Fruit fly (Drosophila melanogaster): Measurements from ENCODE around the gene Dip-B.
A peak's percentile ranks its signal among the peaks of the same experiment; 100 is the strongest.

Dip-B gene

DNA sequence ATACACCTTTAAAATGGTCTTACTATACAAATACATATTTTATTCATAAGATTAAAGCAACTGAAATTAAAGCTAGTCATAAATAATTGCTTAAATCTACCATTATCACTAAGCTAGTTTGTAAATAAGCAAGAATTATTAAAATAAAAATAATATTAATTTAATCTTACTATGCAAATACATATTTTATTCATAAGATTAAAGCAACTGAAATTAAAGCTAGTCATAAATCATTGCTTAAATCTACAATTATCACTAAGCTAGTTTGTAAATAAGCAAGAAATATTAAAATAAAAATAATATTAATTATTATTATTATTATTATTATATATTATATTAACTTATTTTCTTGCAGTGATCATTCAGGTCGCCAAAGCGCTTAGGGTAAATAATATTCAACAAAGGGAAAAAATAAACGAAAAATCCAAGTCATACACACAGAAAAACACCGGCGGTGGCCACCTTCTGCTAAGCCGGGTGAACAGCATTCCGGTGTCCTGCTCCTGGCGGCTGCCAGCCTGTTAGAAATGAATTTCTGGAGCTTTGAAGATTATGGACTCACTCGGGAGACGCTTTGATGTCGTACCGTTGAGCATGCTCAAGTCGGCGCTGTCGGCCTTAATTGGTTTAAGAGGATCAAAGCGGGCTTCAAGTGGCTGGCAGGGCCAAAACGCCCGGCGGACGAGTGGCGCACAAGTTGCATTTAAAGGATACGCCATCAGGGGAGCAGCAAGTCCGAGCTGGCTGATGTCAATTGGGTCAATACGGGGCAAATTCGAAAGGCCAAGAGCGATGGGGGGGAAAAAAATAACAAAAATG is 22.0 kb downstream of the Dip-B start (continued):
- TF ChIP-seq Ssrp (tag; optimal IDR thresholded peaks at IDR 0.05) (peak; percentile 10), pita (GFP tag; optimal IDR thresholded peaks at IDR 0.05) (no peak), CG10543 (GFP tag; optimal IDR thresholded peaks at IDR 0.05) (no peak), al (GFP tag; IDR thresholded peaks at IDR 0.05) (no peak), nerfin-1 (tag; optimal IDR thresholded peaks at IDR 0.05) (peak; percentile 91), CG13296 (GFP tag; optimal IDR thresholded peaks at IDR 0.05) (peak; percentile 46), CG1647 (GFP tag; optimal IDR thresholded peaks at IDR 0.05) (no peak), sim (GFP tag; IDR thresholded peaks at IDR 0.05) (no peak), CG6254 (GFP tag; optimal IDR thresholded peaks at IDR 0.05) (no peak), shn (GFP tag; optimal IDR thresholded peaks at IDR 0.05) (no peak), CG34224 (GFP tag; IDR thresholded peaks at IDR 0.05; ENCODE audit: partially characterized antibody) (no peak), dmrt11E (tag; optimal IDR thresholded peaks at IDR 0.05) (no peak), CG7357 (GFP tag; IDR thresholded peaks at IDR 0.05) (no peak), CG11247 (GFP tag; IDR thresholded peaks at IDR 0.05) (no peak), ken (GFP tag; IDR thresholded peaks at IDR 0.05) (no peak), Lhr (GFP tag; optimal IDR thresholded peaks at IDR 0.05) (no peak), CG17328 (GFP tag; IDR thresholded peaks at IDR 0.05) (no peak), tap (tag; optimal IDR thresholded peaks at IDR 0.05) (no peak), oc (tag; optimal IDR thresholded peaks at IDR 0.05) (no peak), mirr (GFP tag; optimal IDR thresholded peaks at IDR 0.05) (no peak), CG13894 (tag; optimal IDR thresholded peaks at IDR 0.05) (no peak), Dfd (GFP tag; optimal IDR thresholded peaks at IDR 0.05) (no peak), Oli (tag; optimal IDR thresholded peaks at IDR 0.05) (peak; percentile 37), lov (optimal IDR thresholded peaks at IDR 0.05) (no peak), lov (GFP tag; IDR thresholded peaks at IDR 0.05) (no peak), rib (GFP tag; IDR thresholded peaks at IDR 0.05) (no peak), CG1529 (GFP tag; optimal IDR thresholded peaks at IDR 0.05) (no peak), CG15073 (GFP tag; optimal IDR thresholded peaks at IDR 0.05) (no peak), CG43689 (GFP tag; IDR thresholded peaks at IDR 0.05) (no peak), CG6654 (GFP tag; optimal IDR thresholded peaks at IDR 0.05) (no peak), Sox100B (GFP tag; optimal IDR thresholded peaks at IDR 0.05) (peak; percentile 64), btn (GFP tag; optimal IDR thresholded peaks at IDR 0.05) (no peak), CG7556 (GFP tag; optimal IDR thresholded peaks at IDR 0.05) (peak; percentile 78), NfI (GFP tag; optimal IDR thresholded peaks at IDR 0.05) (peak; percentile 18), emc (GFP tag; optimal IDR thresholded peaks at IDR 0.05) (no peak), CG12942 (GFP tag; optimal IDR thresholded peaks at IDR 0.05) (no peak), sr (GFP tag; IDR thresholded peaks at IDR 0.05) (no peak), CG14710 (tag; optimal IDR thresholded peaks at IDR 0.05) (peak; percentile 19), H2.0 (GFP tag; IDR thresholded peaks at IDR 0.05) (0 out of 2 replicates have a peak, but pooled peaks have one; percentile 2), Doc2 (GFP tag; IDR thresholded peaks at IDR 0.05) (no peak), CG6813 (GFP tag; optimal IDR thresholded peaks at IDR 0.05) (no peak), CG9437 (GFP tag; optimal IDR thresholded peaks at IDR 0.05) (peak; percentile 34), bab2 (GFP tag; optimal IDR thresholded peaks at IDR 0.05) (no peak), Abd-B (GFP tag; optimal IDR thresholded peaks at IDR 0.05) (no peak), ash1 (GFP tag; optimal IDR thresholded peaks at IDR 0.05) (no peak), p53 (GFP tag; optimal IDR thresholded peaks at IDR 0.05) (no peak), mam (GFP tag; optimal IDR thresholded peaks at IDR 0.05) (no peak), CG4328 (GFP tag; optimal IDR thresholded peaks at IDR 0.05) (no peak), CG6689 (GFP tag; IDR thresholded peaks at IDR 0.05) (0 out of 2 replicates have a peak, but pooled peaks have one; percentile 29), Mrtf (GFP tag; IDR thresholded peaks at IDR 0.05) (no peak), br (optimal IDR thresholded peaks at IDR 0.05) (no peak)

Measured in whole organism, embryonic.